Worm (Caenorhabditis elegans) whole organism, L2 larva: ENCODE measurements around the gene srw-68.

Experiments
- aly-2 ChIP-seq: fragments of 150-350 bp; optimal IDR thresholded peaks from 2 replicates; lab custom pipeline; 2014; ENCODE audit warnings: missing biosample characterization, missing genetic modification characterization
- ama-1 ChIP-seq: fragments of 150-350 bp; optimal IDR thresholded peaks from 2 replicates; lab custom pipeline; 2018; ENCODE audit warnings: inconsistent platforms
- ceh-82 ChIP-seq: fragments of 150-350 bp; optimal IDR thresholded peaks from 2 replicates; lab custom pipeline; 2014; ENCODE audit warnings: missing biosample characterization, missing genetic modification characterization
- egl-27 ChIP-seq: sonication (generic microtip); optimal IDR thresholded peaks from 3 replicates; lab custom pipeline; 2017; ENCODE audit warnings: missing biosample characterization, missing genetic modification reagents, missing genetic modification characterization
- lin-39 ChIP-seq: fragments of 150-350 bp; optimal IDR thresholded peaks from 2 replicates; lab custom pipeline; 2014; ENCODE audit warnings: missing biosample characterization, missing genetic modification reagents, missing genetic modification characterization
- lsy-2 ChIP-seq, 2 experiments: fragments of 150-350 bp in 1 of 2; sonication (generic microtip) in 1 of 2; optimal IDR thresholded peaks; 2 replicates each; lab custom pipeline; 2014 to 2017; ENCODE audit warnings: missing biosample characterization in 2 of 2, missing genetic modification characterization in 2 of 2
- mbf-1 ChIP-seq: sonication (generic microtip); optimal IDR thresholded peaks from 2 replicates; lab custom pipeline; 2017; ENCODE audit warnings: missing biosample characterization, missing genetic modification characterization
- mdl-1 ChIP-seq, 2 experiments: fragments of 150-350 bp in 1 of 2; sonication (generic microtip) in 1 of 2; optimal IDR thresholded peaks; 2 replicates each; lab custom pipeline; 2017; ENCODE audit warnings: missing biosample characterization in 2 of 2, missing genetic modification characterization in 2 of 2
- nhr-11 ChIP-seq: fragments of 150-350 bp; optimal IDR thresholded peaks from 2 replicates; lab custom pipeline; 2014; ENCODE audit warnings: missing biosample characterization, missing genetic modification characterization
- sem-4 ChIP-seq: fragments of 150-350 bp; optimal IDR thresholded peaks from 2 replicates; lab custom pipeline; 2014; ENCODE audit warnings: missing biosample characterization, missing genetic modification reagents, missing genetic modification characterization
- snpc-4 ChIP-seq: fragments of 150-350 bp; optimal IDR thresholded peaks from 2 replicates; lab custom pipeline; 2014; ENCODE audit warnings: missing biosample characterization, missing genetic modification characterization
- unc-39 ChIP-seq: fragments of 150-350 bp; optimal IDR thresholded peaks from 2 replicates; lab custom pipeline; 2014; ENCODE audit warnings: missing biosample characterization, missing genetic modification characterization
- unc-62 ChIP-seq: fragments of 150-350 bp; optimal IDR thresholded peaks from 2 replicates; lab custom pipeline; 2014; ENCODE audit warnings: missing biosample characterization, missing genetic modification reagents, missing genetic modification characterization

- TF ChIP-seq egl-27 (tag; lab: Kevin White, UChicago) (no peak), unc-39 (tag; lab: Kevin White, UChicago) (no peak), mdl-1 (tag; optimal IDR thresholded peaks at IDR 0.05; lab: Kevin White, UChicago) (no peak), nhr-11 (tag; lab: Kevin White, UChicago) (no peak), ceh-82 (tag; lab: Kevin White, UChicago) (no peak), lin-39 (no peak), ama-1 (lab: Kevin White, UChicago) (no peak), snpc-4 (tag; lab: Kevin White, UChicago) (no peak), lsy-2 (tag; optimal IDR thresholded peaks at IDR 0.05; lab: Kevin White, UChicago) (no peak), sem-4 (tag; lab: Kevin White, UChicago) (no peak), aly-2 (no peak), unc-62 (GFP tag; lab: Kevin White, UChicago) (no peak), mbf-1 (tag; lab: Kevin White, UChicago) (no peak)
Measured at ce11 chrV:7451421-7451820, 24.9 kb upstream of the srw-68 start, which contains the start of gene try-11.
